Fruit fly (Drosophila melanogaster) whole organism, prepupa: ENCODE measurements around the gene CG3347.

Experiments
- CG10631 ChIP-seq: fragments of 200-800 bp; sonication (Bioruptor generic); optimal IDR thresholded peaks from 2 replicates; lab custom pipeline; 2016; ENCODE audit warnings: missing biosample characterization, missing genetic modification characterization
- CG11294 ChIP-seq: fragments of 200-800 bp; sonication (Bioruptor generic); IDR thresholded peaks from 2 replicates; pipeline ENCODE4 v1.3.6; 2022; ENCODE audit warnings: missing biosample characterization, missing genetic modification characterization
- CG11762 ChIP-seq: fragments of 200-800 bp; sonication (Bioruptor generic); optimal IDR thresholded peaks from 3 replicates; lab custom pipeline; 2016; ENCODE audit warnings: missing biosample characterization, missing genetic modification characterization; ENCODE audit not compliant: insufficient read depth
- CG11902 ChIP-seq: fragments of 200-800 bp; sonication (Bioruptor generic); optimal IDR thresholded peaks from 3 replicates; lab custom pipeline; 2016; ENCODE audit warnings: missing biosample characterization, missing genetic modification characterization
- CG15336 ChIP-seq: fragments of 200-800 bp; sonication (Bioruptor generic); IDR thresholded peaks from 2 replicates; pipeline ENCODE4 v1.3.6; 2022; ENCODE audit warnings: missing biosample characterization, missing genetic modification characterization
- CG1621 ChIP-seq: fragments of 200-800 bp; sonication (Bioruptor generic); optimal IDR thresholded peaks from 3 replicates; lab custom pipeline; 2018; ENCODE audit warnings: missing biosample characterization, mild to moderate bottlenecking, missing genetic modification characterization
- CG16779 ChIP-seq: fragments of 200-800 bp; sonication (Bioruptor generic); optimal IDR thresholded peaks from 3 replicates; lab custom pipeline; 2017; ENCODE audit warnings: missing biosample characterization, mild to moderate bottlenecking, missing genetic modification characterization
- CG31627 ChIP-seq: fragments of 200-800 bp; sonication (Bioruptor generic); optimal IDR thresholded peaks from 3 replicates; lab custom pipeline; 2016; ENCODE audit warnings: missing biosample characterization, missing genetic modification characterization
- CG32006 ChIP-seq: fragments of 200-800 bp; sonication (Bioruptor generic); optimal IDR thresholded peaks from 3 replicates; lab custom pipeline; 2017; ENCODE audit warnings: missing biosample characterization, mild to moderate bottlenecking, missing genetic modification characterization
- CG34406 ChIP-seq: fragments of 200-800 bp; sonication (Bioruptor generic); optimal IDR thresholded peaks from 3 replicates; lab custom pipeline; 2016; ENCODE audit warnings: missing biosample characterization, missing genetic modification characterization
- CG3919 ChIP-seq: fragments of 200-800 bp; sonication (Bioruptor generic); optimal IDR thresholded peaks from 3 replicates; lab custom pipeline; 2016; ENCODE audit warnings: missing biosample characterization, missing genetic modification characterization
- CG4318 ChIP-seq: fragments of 200-800 bp; sonication (Bioruptor generic); optimal IDR thresholded peaks from 3 replicates; lab custom pipeline; 2017; ENCODE audit warnings: missing biosample characterization, mild to moderate bottlenecking, missing genetic modification characterization
- CG6163 ChIP-seq: fragments of 200-800 bp; sonication (Bioruptor generic); IDR thresholded peaks from 3 replicates; pipeline ENCODE4 v1.3.6; 2022; ENCODE audit warnings: missing biosample characterization, missing genetic modification characterization
- CG6276 ChIP-seq: fragments of 200-800 bp; sonication (Bioruptor generic); optimal IDR thresholded peaks from 2 replicates; lab custom pipeline; 2017; ENCODE audit warnings: missing biosample characterization, mild to moderate bottlenecking, missing genetic modification characterization
- CG6792 ChIP-seq: fragments of 200-800 bp; sonication (Bioruptor generic); optimal IDR thresholded peaks from 3 replicates; lab custom pipeline; 2016; ENCODE audit warnings: missing biosample characterization, missing genetic modification characterization
- CG6808 ChIP-seq: fragments of 200-800 bp; sonication (Bioruptor generic); optimal IDR thresholded peaks from 3 replicates; lab custom pipeline; 2017; ENCODE audit warnings: missing biosample characterization, missing genetic modification characterization, mild to moderate bottlenecking, moderate library complexity, missing genetic modification reagents
- CG8119 ChIP-seq: fragments of 200-800 bp; sonication (Bioruptor generic); IDR thresholded peaks from 3 replicates; pipeline ENCODE4 v1.3.6; 2022; ENCODE audit warnings: missing biosample characterization, missing genetic modification characterization
- CG8632 ChIP-seq: fragments of 200-800 bp; sonication (Bioruptor generic); optimal IDR thresholded peaks from 3 replicates; lab custom pipeline; 2016; ENCODE audit warnings: missing biosample characterization, missing genetic modification characterization
- CG9139 ChIP-seq: fragments of 200-800 bp; sonication (Bioruptor generic); optimal IDR thresholded peaks from 3 replicates; lab custom pipeline; 2017; ENCODE audit warnings: missing biosample characterization, mild to moderate bottlenecking, missing genetic modification characterization
- Eip78C ChIP-seq: fragments of 200-800 bp; sonication (Bioruptor generic); peaks from one replicate; lab custom pipeline; 2016; ENCODE audit warnings: missing biosample characterization, missing genetic modification characterization
- Eip93F ChIP-seq: fragments of 200-800 bp; sonication (Bioruptor generic); optimal IDR thresholded peaks from 2 replicates; lab custom pipeline; 2016; ENCODE audit warnings: missing biosample characterization, mild to moderate bottlenecking, missing genetic modification characterization
- Ets21C ChIP-seq: fragments of 200-800 bp; sonication (Bioruptor generic); optimal IDR thresholded peaks from 3 replicates; lab custom pipeline; 2016; ENCODE audit warnings: missing biosample characterization, missing genetic modification characterization
- Ets96B ChIP-seq: fragments of 200-800 bp; optimal IDR thresholded peaks from 2 replicates; lab custom pipeline; 2019; ENCODE audit warnings: missing biosample characterization, mild to moderate bottlenecking, missing genetic modification characterization, moderate library complexity
- Gug ChIP-seq: fragments of 200-800 bp; sonication (Bioruptor generic); IDR thresholded peaks from 2 replicates; pipeline ENCODE4 v1.3.6; 2022; ENCODE audit warnings: missing biosample characterization, missing genetic modification characterization
- Hr38 ChIP-seq: sonication (Bioruptor generic); optimal IDR thresholded peaks from 2 replicates; lab custom pipeline; 2016; ENCODE audit warnings: missing biosample characterization, missing genetic modification characterization
- Hr39 ChIP-seq: fragments of 200-800 bp; sonication (Bioruptor generic); optimal IDR thresholded peaks from 2 replicates; lab custom pipeline; 2016; ENCODE audit warnings: missing biosample characterization, missing genetic modification characterization
- Lpt ChIP-seq: fragments of 200-800 bp; sonication (Bioruptor generic); optimal IDR thresholded peaks from 3 replicates; lab custom pipeline; 2016; ENCODE audit warnings: missing biosample characterization, missing genetic modification characterization
- Sox102F ChIP-seq: fragments of 200-800 bp; sonication (Bioruptor generic); optimal IDR thresholded peaks from 2 replicates; lab custom pipeline; 2016; ENCODE audit warnings: missing biosample characterization, mild to moderate bottlenecking, missing genetic modification characterization
- Sox14 ChIP-seq: fragments of 200-800 bp; sonication (Bioruptor generic); optimal IDR thresholded peaks from 3 replicates; lab custom pipeline; 2016; ENCODE audit warnings: missing biosample characterization, missing genetic modification characterization
- Sox15 ChIP-seq: fragments of 200-800 bp; sonication (Bioruptor generic); optimal IDR thresholded peaks from 3 replicates; lab custom pipeline; 2016; ENCODE audit warnings: missing biosample characterization, missing genetic modification characterization
- achi ChIP-seq: fragments of 200-800 bp; sonication (Bioruptor generic); optimal IDR thresholded peaks from 3 replicates; lab custom pipeline; 2016; ENCODE audit warnings: missing biosample characterization, missing genetic modification characterization
- acj6 ChIP-seq: fragments of 200-800 bp; sonication (Bioruptor generic); optimal IDR thresholded peaks from 3 replicates; lab custom pipeline; 2016; ENCODE audit warnings: missing biosample characterization, missing genetic modification characterization
- dac ChIP-seq: fragments of 200-800 bp; sonication (Bioruptor generic); optimal IDR thresholded peaks from 2 replicates; lab custom pipeline; 2017; ENCODE audit warnings: missing biosample characterization, mild to moderate bottlenecking, missing genetic modification characterization
- dsx ChIP-seq: fragments of 200-800 bp; optimal IDR thresholded peaks from 3 replicates; lab custom pipeline; 2019; ENCODE audit warnings: missing biosample characterization, mild to moderate bottlenecking, missing genetic modification characterization, moderate library complexity; ENCODE audit not compliant: poor library complexity, severe bottlenecking
- esn ChIP-seq: fragments of 200-800 bp; sonication (Bioruptor generic); optimal IDR thresholded peaks from 2 replicates; lab custom pipeline; 2016; ENCODE audit warnings: missing biosample characterization, mild to moderate bottlenecking, missing genetic modification characterization, moderate library complexity
- fkh ChIP-seq: fragments of 200-800 bp; sonication (Bioruptor generic); optimal IDR thresholded peaks from 3 replicates; lab custom pipeline; 2017; ENCODE audit warnings: missing biosample characterization, mild to moderate bottlenecking, missing genetic modification characterization, moderate library complexity
- lz ChIP-seq: fragments of 200-800 bp; sonication (Bioruptor generic); optimal IDR thresholded peaks from 3 replicates; lab custom pipeline; 2016; ENCODE audit warnings: missing biosample characterization, missing genetic modification characterization
- net ChIP-seq: fragments of 200-800 bp; sonication (Bioruptor generic); optimal IDR thresholded peaks from 3 replicates; lab custom pipeline; 2016; ENCODE audit warnings: missing biosample characterization, missing genetic modification characterization
- salr ChIP-seq, 2 experiments: fragments of 200-800 bp; sonication (Bioruptor generic); optimal IDR thresholded peaks; 3 replicates each; lab custom pipeline; 2016 to 2018; ENCODE audit warnings: missing biosample characterization in 2 of 2, missing genetic modification characterization in 2 of 2, mild to moderate bottlenecking in 1 of 2
- ss ChIP-seq, 2 experiments: fragments of 200-800 bp; sonication (Bioruptor generic); optimal IDR thresholded peaks; 2 replicates in 1 of 2; 3 replicates in 1 of 2; lab custom pipeline; 2017 to 2018; ENCODE audit warnings: mild to moderate bottlenecking in 2 of 2, missing biosample characterization in 2 of 2, missing genetic modification characterization in 2 of 2, moderate library complexity in 1 of 2
- svp ChIP-seq: fragments of 200-800 bp; sonication (Bioruptor generic); peaks from one replicate; lab custom pipeline; 2016; ENCODE audit warnings: missing biosample characterization, missing genetic modification characterization
- topi ChIP-seq: fragments of 200-800 bp; sonication (Bioruptor generic); optimal IDR thresholded peaks from 3 replicates; lab custom pipeline; 2016; ENCODE audit warnings: missing biosample characterization, missing genetic modification characterization
- vri ChIP-seq: fragments of 200-800 bp; sonication (Bioruptor generic); optimal IDR thresholded peaks from 3 replicates; lab custom pipeline; 2016; ENCODE audit warnings: missing biosample characterization, mild to moderate bottlenecking, missing genetic modification characterization

CG3347 gene

DNA sequence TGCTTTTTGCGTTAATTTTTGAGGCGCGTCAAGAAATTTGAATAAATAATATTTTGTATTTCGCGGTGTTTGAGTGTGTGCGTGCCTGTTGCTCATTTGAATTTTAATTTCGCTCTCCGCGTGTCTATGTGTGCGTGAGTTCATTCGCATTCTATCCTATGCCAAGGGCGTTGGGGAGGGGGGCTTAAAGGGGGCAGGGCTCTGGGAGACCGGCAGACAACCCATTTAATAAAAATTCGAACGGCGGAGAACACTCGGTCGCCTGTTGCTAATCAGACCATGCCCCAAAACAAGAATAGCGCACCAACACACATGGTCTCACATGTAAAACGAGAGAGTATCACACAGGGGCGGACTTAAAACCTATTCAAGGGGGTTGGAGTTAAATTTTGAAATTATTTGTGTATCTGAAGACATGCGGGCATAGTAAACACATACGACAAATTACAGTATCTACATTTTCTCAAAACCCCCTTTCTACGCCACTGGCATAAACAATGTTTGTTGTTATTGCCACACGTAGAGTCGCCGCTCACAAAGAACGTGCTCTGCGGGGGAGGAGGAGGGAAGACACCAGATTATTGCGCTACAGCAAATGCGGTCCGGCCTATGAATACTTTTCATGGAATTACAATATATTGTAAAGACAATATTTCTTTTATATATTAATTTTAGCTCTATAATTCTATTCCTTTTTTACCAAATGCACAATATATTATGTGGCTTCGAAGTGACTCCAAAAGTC is 32.7 kb downstream of the CG3347 start (continued):
- peak; percentile 99 for TF ChIP-seq CG8632 (GFP tag; lab: Kevin White, UChicago)
- TF ChIP-seq CG6792 (GFP tag; lab: Kevin White, UChicago) = peak; percentile 100
- peak; percentile 100 for TF ChIP-seq acj6 (GFP tag; lab: Kevin White, UChicago)
- TF ChIP-seq CG1621 = peak; percentile 100
- TF ChIP-seq CG3919 (GFP tag; lab: Kevin White, UChicago) = peak; percentile 100
- peak; percentile 99 for TF ChIP-seq CG11902 (GFP tag; lab: Kevin White, UChicago)
- peak; percentile 99 for TF ChIP-seq Sox102F (GFP tag; lab: Kevin White, UChicago)
- peak; percentile 99 for TF ChIP-seq CG4318 (GFP tag; lab: Kevin White, UChicago)
- TF ChIP-seq CG9139 = peak; percentile 99
- peak; percentile 100 for TF ChIP-seq CG6163 (GFP tag; lab: Robert Waterston, UW)
- TF ChIP-seq fkh = peak; percentile 99
- peak; percentile 99 for TF ChIP-seq Sox15 (GFP tag; lab: Kevin White, UChicago)
- peak; percentile 100 for TF ChIP-seq Eip78C
- peak; percentile 100 for TF ChIP-seq esn (GFP tag; lab: Kevin White, UChicago)
- peak; percentile 100 for TF ChIP-seq Sox14 (GFP tag; lab: Kevin White, UChicago)
- TF ChIP-seq dac (GFP tag; lab: Kevin White, UChicago) = peak; percentile 99
- peak; percentile 100 for TF ChIP-seq lz (GFP tag; lab: Kevin White, UChicago)
- peak; percentile 99 for TF ChIP-seq dsx (GFP tag; lab: Kevin White, UChicago)
- peak; percentile 100 for TF ChIP-seq svp
- TF ChIP-seq Hr38 (GFP tag; lab: Kevin White, UChicago) = peak; percentile 87
- peak; percentile 100 for TF ChIP-seq CG31627 (GFP tag; lab: Kevin White, UChicago)
- peak; percentile 99 for TF ChIP-seq Lpt (GFP tag; lab: Kevin White, UChicago)

DNA sequence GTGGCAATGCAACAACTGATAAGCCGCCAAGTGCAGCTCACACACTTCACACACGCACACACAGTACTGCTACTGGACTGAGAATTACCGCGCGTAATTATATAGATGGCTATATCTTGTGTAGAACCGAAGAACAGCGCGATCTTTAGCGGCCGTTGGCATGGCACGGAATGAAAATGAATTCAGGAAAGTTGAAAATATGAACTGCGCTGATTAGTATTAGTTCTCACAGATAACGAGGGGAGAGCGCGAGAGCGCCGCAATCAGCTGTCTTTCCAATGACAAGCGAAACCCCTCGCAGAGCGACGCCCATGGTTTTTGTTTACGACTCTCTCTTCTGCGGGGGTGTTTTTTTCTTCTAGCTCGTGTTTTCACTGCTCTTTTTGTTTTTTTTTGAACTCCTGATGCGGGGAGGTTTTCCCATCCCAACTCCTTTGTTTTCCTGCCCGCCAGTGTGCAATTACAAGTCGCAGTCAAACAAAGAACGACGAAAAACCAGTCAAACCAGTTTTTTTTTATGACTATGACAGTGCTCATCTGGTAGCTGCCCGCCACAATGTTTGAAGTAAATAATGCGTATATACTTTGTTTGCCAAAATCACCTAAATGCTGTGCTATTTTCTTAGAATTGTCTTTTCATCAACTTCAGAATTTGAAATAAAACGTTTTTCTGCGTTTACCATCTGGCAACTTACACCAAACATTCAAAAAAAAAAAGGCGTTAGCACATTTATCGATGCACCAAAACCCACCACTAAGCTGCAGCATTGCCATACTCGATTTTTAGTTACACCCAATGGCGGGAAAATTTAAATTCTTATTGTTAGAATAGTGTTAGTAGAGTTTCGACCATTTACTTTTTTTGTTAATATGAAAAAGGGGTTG is 34.0 kb downstream of the CG3347 start, which contains the start of gene CG9663:
Gene CG9663 (minus strand): TSS at position 173 of the 885 bp plus-strand sequence.
- TF ChIP-seq Sox15 (GFP tag; lab: Kevin White, UChicago) = peak; percentile 54
- peak; percentile 65 for TF ChIP-seq CG10631 (GFP tag; lab: Kevin White, UChicago)
- peak; percentile 80 for TF ChIP-seq Sox102F (GFP tag; lab: Kevin White, UChicago)
- TF ChIP-seq acj6 (GFP tag; lab: Kevin White, UChicago) = peak; percentile 49
- TF ChIP-seq CG1621 = peak; percentile 53
- TF ChIP-seq Gug = 0 out of 2 replicates have a peak, but pooled peaks have one; percentile 9
- peak; percentile 54 for TF ChIP-seq CG16779 (tag; lab: Kevin White, UChicago)
- peak; percentile 74 for TF ChIP-seq topi
- peak; percentile 90 for TF ChIP-seq CG6808 (GFP tag; lab: Kevin White, UChicago)
- TF ChIP-seq CG6163 (GFP tag; lab: Robert Waterston, UW) = peak; percentile 86
- TF ChIP-seq CG11294 (GFP tag; lab: Robert Waterston, UW) = no peak
- peak; percentile 88 to 92 for TF ChIP-seq ss (GFP tag; optimal IDR thresholded peaks at IDR 0.05; lab: Kevin White, UChicago)
- TF ChIP-seq CG11762 = peak; percentile 67
- TF ChIP-seq Sox14 (GFP tag; lab: Kevin White, UChicago) = peak; percentile 86
- peak; percentile 73 for TF ChIP-seq achi (GFP tag; lab: Kevin White, UChicago)
- peak; percentile 52 for TF ChIP-seq CG32006 (GFP tag; lab: Kevin White, UChicago)
- peak; percentile 38 for TF ChIP-seq CG34406 (GFP tag; lab: Kevin White, UChicago)
- peak; percentile 76 for TF ChIP-seq vri (GFP tag; lab: Kevin White, UChicago)
- peak; percentile 70 for TF ChIP-seq CG15336 (GFP tag; lab: Robert Waterston, UW)
- TF ChIP-seq Hr39 (GFP tag; lab: Kevin White, UChicago) = peak; percentile 59
- TF ChIP-seq Lpt (GFP tag; lab: Kevin White, UChicago) = peak; percentile 73
- peak; percentile 50 to 54 for TF ChIP-seq salr (GFP tag; optimal IDR thresholded peaks at IDR 0.05; lab: Kevin White, UChicago)
- peak; percentile 80 for TF ChIP-seq CG6792 (GFP tag; lab: Kevin White, UChicago)
- TF ChIP-seq Eip93F (GFP tag; lab: Kevin White, UChicago) = peak; percentile 55
- peak; percentile 35 for TF ChIP-seq CG8632 (GFP tag; lab: Kevin White, UChicago)
- TF ChIP-seq CG8119 = peak; percentile 85
- TF ChIP-seq net (GFP tag; lab: Kevin White, UChicago) = peak; percentile 83
- peak; percentile 52 for TF ChIP-seq CG31627 (GFP tag; lab: Kevin White, UChicago)
- peak; percentile 72 for TF ChIP-seq esn (GFP tag; lab: Kevin White, UChicago)
- TF ChIP-seq Ets96B (tag; lab: Kevin White, UChicago) = peak; percentile 70
- TF ChIP-seq svp = peak; percentile 93
- TF ChIP-seq Ets21C (GFP tag; lab: Kevin White, UChicago) = peak; percentile 54
- TF ChIP-seq CG11902 (GFP tag; lab: Kevin White, UChicago) = peak; percentile 42
- peak; percentile 62 for TF ChIP-seq dac (GFP tag; lab: Kevin White, UChicago)
- TF ChIP-seq Eip78C = peak; percentile 91
- TF ChIP-seq CG6276 (GFP tag; lab: Kevin White, UChicago) = peak; percentile 76
- TF ChIP-seq CG9139 = peak; percentile 88
